Fruit fly (Drosophila melanogaster) S2 (cell line): ENCODE measurements around the gene eIF2beta.

Experiments used
- CG8478 ChIP-seq: fragments of >200 bp; optimal IDR thresholded peaks from 2 replicates; lab custom pipeline; 2018
- CTCF ChIP-seq, 2 experiments: fragments of >200 bp; optimal IDR thresholded peaks; 2 replicates each; lab custom pipeline; 2018

DNA sequence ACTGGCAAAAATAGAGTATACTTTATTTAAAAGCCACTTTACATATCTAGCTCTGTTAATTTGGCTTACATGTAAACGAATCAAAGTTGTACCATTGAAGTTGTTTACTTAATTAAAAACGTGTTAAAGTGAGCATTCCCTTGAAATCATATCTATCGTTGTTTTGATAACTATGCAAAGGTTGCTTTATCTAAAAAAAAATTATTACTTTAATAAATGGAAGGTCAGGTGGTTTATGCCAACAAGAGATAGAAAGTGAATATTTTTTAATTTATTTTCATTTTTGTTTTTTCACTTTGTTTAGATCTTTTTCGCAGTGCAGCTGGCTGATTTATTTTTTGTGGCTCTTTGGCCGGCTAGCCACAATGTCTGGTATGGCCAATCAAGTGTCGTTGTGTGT lies 43.6 kb downstream of the eIF2beta start:
- no peak for TF ChIP-seq CG8478 (lab: Kevin White, UChicago)
- no peak for TF ChIP-seq CTCF (optimal IDR thresholded peaks at IDR 0.05; lab: Kevin White, UChicago)
